Worm (Caenorhabditis elegans): ENCODE measurements around the gene irld-66.
A peak's percentile ranks its signal among the peaks of the same experiment; 100 is the strongest.

irld-66 gene

DNA sequence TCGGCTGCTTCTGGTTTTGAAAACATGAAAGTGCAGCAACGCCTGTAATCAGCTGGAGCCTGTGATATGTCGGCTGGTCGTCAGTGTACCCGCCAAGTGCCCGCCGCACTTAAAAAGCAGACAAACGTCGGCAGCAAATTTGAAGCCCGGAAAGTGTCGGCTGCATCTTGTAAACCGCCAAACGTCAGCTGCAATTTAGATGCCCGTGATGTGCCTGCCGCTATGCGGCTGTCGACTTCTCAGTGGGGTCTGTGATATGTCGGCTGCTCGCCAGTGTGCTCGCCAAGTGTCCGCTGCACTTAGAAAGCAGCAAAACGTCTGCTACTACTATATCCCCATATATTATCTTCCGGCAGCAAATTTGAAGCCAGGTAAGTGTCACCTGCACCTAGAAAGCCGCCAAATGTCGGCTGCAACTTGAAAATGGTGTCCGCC lies 46.5 kb upstream of the irld-66 start:
- TF ChIP-seq F39B2.1 (GFP tag; IDR thresholded peaks at IDR 0.05), result peak; percentile 37; the same call in 1 of the 2 replicates
- no peak for TF ChIP-seq cebp-1 (GFP tag; IDR thresholded peaks at IDR 0.05)
- peak; percentile 50 for TF ChIP-seq cebp-1 (tag; optimal IDR thresholded peaks at IDR 0.05)
- TF ChIP-seq B0336.3 (GFP tag; IDR thresholded peaks at IDR 0.05), result no peak; the same call in 1 of the 2 replicates
- no peak for TF ChIP-seq lag-1 (GFP tag; IDR thresholded peaks at IDR 0.05)
- no peak for TF ChIP-seq ceh-40 (GFP tag; IDR thresholded peaks at IDR 0.05)
- no peak for TF ChIP-seq sptf-2 (GFP tag; optimal IDR thresholded peaks at IDR 0.05)
- TF ChIP-seq die-1 (tag; optimal IDR thresholded peaks at IDR 0.05), result no peak
- TF ChIP-seq nfya-1 (tag; optimal IDR thresholded peaks at IDR 0.05; ENCODE audit: borderline replicate concordance, insufficient read depth), result no peak
- TF ChIP-seq F49E8.2 (tag; optimal IDR thresholded peaks at IDR 0.05; ENCODE audit: insufficient read depth), result no peak
- TF ChIP-seq unc-62 (GFP tag; optimal IDR thresholded peaks at IDR 0.05), result no peak
- no peak for TF ChIP-seq fkh-3 (tag; optimal IDR thresholded peaks at IDR 0.05)
- TF ChIP-seq lin-35 (GFP tag; optimal IDR thresholded peaks at IDR 0.05), result no peak
- TF ChIP-seq hlh-26 (GFP tag; conservative IDR thresholded peaks at IDR 0.05), result no peak
- no peak for TF ChIP-seq K11D2.4 (GFP tag; IDR thresholded peaks at IDR 0.05)
- TF ChIP-seq egl-18 (GFP tag; IDR thresholded peaks at IDR 0.05), result no peak
- TF ChIP-seq F37B4.10 (GFP tag; IDR thresholded peaks at IDR 0.05), result no peak
- no peak for TF ChIP-seq ceh-100 (GFP tag; IDR thresholded peaks at IDR 0.05)
- TF ChIP-seq T07F8.4 (tag; optimal IDR thresholded peaks at IDR 0.05), result no peak
- TF ChIP-seq snpc-4 (GFP tag; optimal IDR thresholded peaks at IDR 0.05), result no peak
- TF ChIP-seq snpc-4 (tag; optimal IDR thresholded peaks at IDR 0.05), result peak; percentile 7 to 82 (median 44)
- peak; percentile 77 for TF ChIP-seq zfh-2 (GFP tag; conservative IDR thresholded peaks at IDR 0.05)
- TF ChIP-seq lin-26 (GFP tag; IDR thresholded peaks at IDR 0.05), result peak; percentile 52; the same call in 1 of the 2 replicates
- no peak for TF ChIP-seq Y95B8A.8 (GFP tag; IDR thresholded peaks at IDR 0.05)
- no peak for TF ChIP-seq rpc-1 (optimal IDR thresholded peaks at IDR 0.05)
- no peak for TF ChIP-seq rpc-1 (tag; optimal IDR thresholded peaks at IDR 0.05)
- TF ChIP-seq bed-2 (GFP tag; IDR thresholded peaks at IDR 0.05), result peak; percentile 43; the same call in 1 of the 2 replicates
- TF ChIP-seq sea-2 (GFP tag; IDR thresholded peaks at IDR 0.05), result peak; percentile 21; the same call in 1 of the 2 replicates
- TF ChIP-seq somi-1 (GFP tag; optimal IDR thresholded peaks at IDR 0.05), result peak; percentile 33
- 0 out of 2 replicates have a peak, but pooled peaks have one; percentile 40 for TF ChIP-seq cebp-2 (GFP tag; IDR thresholded peaks at IDR 0.05)
- no peak for TF ChIP-seq dpff-1 (tag; optimal IDR thresholded peaks at IDR 0.05)
- peak; percentile 39; the same call in 1 of the 2 replicates for TF ChIP-seq egrh-3 (GFP tag; IDR thresholded peaks at IDR 0.05)
- no peak for TF ChIP-seq snpc-1.3 (tag; optimal IDR thresholded peaks at IDR 0.05; ENCODE audit: insufficient read depth)
- TF ChIP-seq rcor-1 (GFP tag; IDR thresholded peaks at IDR 0.05), result no peak
- TF ChIP-seq pbrm-1 (GFP tag; IDR thresholded peaks at IDR 0.05), result no peak
- peak; percentile 59 for TF ChIP-seq chd-7 (tag; optimal IDR thresholded peaks at IDR 0.05)
- TF ChIP-seq mcd-1 (GFP tag; IDR thresholded peaks at IDR 0.05), result peak; percentile 30; the same call in 1 of the 2 replicates
- no peak for TF ChIP-seq nhr-179 (tag; optimal IDR thresholded peaks at IDR 0.05)
- TF ChIP-seq ztf-18 (tag; optimal IDR thresholded peaks at IDR 0.05), result no peak
- TF ChIP-seq ceh-58 (GFP tag; IDR thresholded peaks at IDR 0.05), result no peak
- TF ChIP-seq pha-4 (tag; optimal IDR thresholded peaks at IDR 0.05), result no peak
- no peak for TF ChIP-seq Y79H2A.3 (GFP tag; conservative IDR thresholded peaks at IDR 0.05)
- no peak for TF ChIP-seq rec-8 (tag; optimal IDR thresholded peaks at IDR 0.05)
- TF ChIP-seq attf-6 (GFP tag; IDR thresholded peaks at IDR 0.05), result no peak
- no peak for TF ChIP-seq akir-1 (GFP tag; optimal IDR thresholded peaks at IDR 0.05)
- no peak for TF ChIP-seq hrde-1 (tag; optimal IDR thresholded peaks at IDR 0.05; ENCODE audit: borderline replicate concordance)
- peak; percentile 37 for TF ChIP-seq F57A8.1 (GFP tag; optimal IDR thresholded peaks at IDR 0.05)
- peak; percentile 57 for TF ChIP-seq F52B5.7 (tag; optimal IDR thresholded peaks at IDR 0.05)
- TF ChIP-seq K12H6.12 (tag; optimal IDR thresholded peaks at IDR 0.05), result peak; percentile 36

All from whole organism, young adult.